Fruit fly (Drosophila melanogaster) whole organism, pupa: ENCODE measurements around the gene MED27.

ENCODE experiments used
- CG10348 ChIP-seq: fragments of 200-800 bp; sonication (Bioruptor generic); IDR thresholded peaks from 2 replicates; pipeline ENCODE4 v1.3.6; 2022; ENCODE audit warnings: missing biosample characterization, missing genetic modification characterization
- CG12605 ChIP-seq: fragments of 200-800 bp; sonication (Bioruptor generic); IDR thresholded peaks from 2 replicates; pipeline ENCODE4 v1.3.6; 2022; ENCODE audit warnings: missing biosample characterization, missing genetic modification characterization
- CG13204 ChIP-seq: fragments of 200-800 bp; sonication (Bioruptor generic); optimal IDR thresholded peaks from 2 replicates; lab custom pipeline; 2018; ENCODE audit warnings: missing biosample characterization, mild to moderate bottlenecking, missing genetic modification characterization, moderate library complexity
- CG14655 ChIP-seq: fragments of 200-800 bp; sonication (Bioruptor generic); optimal IDR thresholded peaks from 3 replicates; lab custom pipeline; 2017; ENCODE audit warnings: mild to moderate bottlenecking, missing biosample characterization, missing genetic modification reagents, missing genetic modification characterization
- CG15710 ChIP-seq: fragments of 200-800 bp; sonication (Bioruptor generic); optimal IDR thresholded peaks from 2 replicates; lab custom pipeline; 2018; ENCODE audit warnings: missing biosample characterization, mild to moderate bottlenecking, missing genetic modification characterization, moderate library complexity
- CG17806 ChIP-seq: fragments of 200-800 bp; sonication (Bioruptor generic); optimal IDR thresholded peaks from 2 replicates; lab custom pipeline; 2018; ENCODE audit warnings: missing biosample characterization, mild to moderate bottlenecking, missing genetic modification characterization, moderate library complexity
- CG32121 ChIP-seq: fragments of 200-800 bp; sonication (Bioruptor generic); IDR thresholded peaks from 2 replicates; pipeline ENCODE4 v1.3.6; 2022; ENCODE audit warnings: missing biosample characterization, missing genetic modification characterization
- CG34367 ChIP-seq: fragments of 200-800 bp; sonication (Bioruptor generic); optimal IDR thresholded peaks from 2 replicates; lab custom pipeline; 2018; ENCODE audit warnings: missing biosample characterization, mild to moderate bottlenecking, missing genetic modification characterization
- CG4496 ChIP-seq: fragments of 200-800 bp; sonication (Bioruptor generic); IDR thresholded peaks from 3 replicates; pipeline ENCODE4 v1.3.6; 2022; ENCODE audit warnings: missing biosample characterization, missing genetic modification characterization
- CG8159 ChIP-seq: fragments of 200-800 bp; sonication (Bioruptor generic); optimal IDR thresholded peaks from 3 replicates; lab custom pipeline; 2018; ENCODE audit warnings: missing biosample characterization, mild to moderate bottlenecking, missing genetic modification characterization, moderate library complexity
- CG8301 ChIP-seq: fragments of 200-800 bp; sonication (Bioruptor generic); optimal IDR thresholded peaks from 2 replicates; lab custom pipeline; 2018; ENCODE audit warnings: missing biosample characterization, mild to moderate bottlenecking, missing genetic modification characterization
- CG9948 ChIP-seq: fragments of 200-800 bp; sonication (Bioruptor generic); optimal IDR thresholded peaks from 2 replicates; lab custom pipeline; 2018; ENCODE audit warnings: missing biosample characterization, mild to moderate bottlenecking, missing genetic modification characterization, moderate library complexity
- D1 ChIP-seq: fragments of 200-800 bp; sonication (Bioruptor generic); optimal IDR thresholded peaks from 2 replicates; lab custom pipeline; 2018; ENCODE audit warnings: missing biosample characterization, mild to moderate bottlenecking, missing genetic modification characterization, moderate library complexity
- EcR ChIP-seq: fragments of 200-800 bp; sonication (Bioruptor generic); optimal IDR thresholded peaks from 3 replicates; lab custom pipeline; 2019; ENCODE audit warnings: missing biosample characterization, missing genetic modification characterization, mild to moderate bottlenecking, moderate library complexity, missing genetic modification reagents
- Ets98B ChIP-seq: fragments of 200-800 bp; sonication (Bioruptor generic); IDR thresholded peaks from 2 replicates; pipeline ENCODE4 v1.3.6; 2022; ENCODE audit warnings: missing biosample characterization, missing genetic modification characterization
- Pif1A ChIP-seq: fragments of 200-800 bp; sonication (Bioruptor generic); optimal IDR thresholded peaks from 3 replicates; lab custom pipeline; 2016; ENCODE audit warnings: missing biosample characterization, missing genetic modification characterization
- Pif1B ChIP-seq: fragments of 200-800 bp; sonication (Bioruptor generic); optimal IDR thresholded peaks from 3 replicates; lab custom pipeline; 2016; ENCODE audit warnings: missing biosample characterization, missing genetic modification characterization
- Snoo ChIP-seq: fragments of 200-800 bp; sonication (Bioruptor generic); optimal IDR thresholded peaks from 3 replicates; lab custom pipeline; 2017; ENCODE audit warnings: missing biosample characterization, mild to moderate bottlenecking, missing genetic modification characterization, inconsistent platforms
- fd96Ca ChIP-seq: fragments of 200-800 bp; sonication (Bioruptor generic); IDR thresholded peaks from 3 replicates; pipeline ENCODE4 v1.3.6; 2022; ENCODE audit warnings: missing biosample characterization, missing genetic modification characterization
- gl ChIP-seq: fragments of 200-800 bp; sonication (Bioruptor generic); optimal IDR thresholded peaks from 2 replicates; lab custom pipeline; 2018; ENCODE audit warnings: missing biosample characterization, mild to moderate bottlenecking, missing genetic modification characterization
- rn ChIP-seq: fragments of 200-800 bp; sonication (Bioruptor generic); IDR thresholded peaks from 2 replicates; pipeline ENCODE4 v1.3.6; 2022; ENCODE audit warnings: missing biosample characterization, missing genetic modification characterization

MED27 gene

dm6 chr3R:5696384-5696783 is 41.4 kb downstream of the MED27 start:
- no peak for TF ChIP-seq CG13204 (GFP tag; lab: Kevin White, UChicago)
- peak; percentile 29; the same call in 1 of the 3 replicates for TF ChIP-seq CG4496 (GFP tag; lab: Robert Waterston, UW)
- TF ChIP-seq CG8159 (tag; lab: Kevin White, UChicago) = no peak

dm6 chr3R:5701104-5701503 is 46.2 kb downstream of the MED27 start:
- TF ChIP-seq CG32121 (peak; percentile 29; the same call in 1 of the 2 replicates), CG34367 (no peak), Ets98B (GFP tag; lab: Robert Waterston, UW) (peak; percentile 42; the same call in 1 of the 2 replicates), CG9948 (tag; lab: Kevin White, UChicago) (no peak), Pif1A (no peak), CG4496 (GFP tag; lab: Robert Waterston, UW) (peak; percentile 51; the same call in 1 of the 3 replicates)

- TF ChIP-seq CG4496 (GFP tag; lab: Robert Waterston, UW) = no peak
- TF ChIP-seq CG8159 (tag; lab: Kevin White, UChicago) = no peak
- no peak for TF ChIP-seq gl (tag; lab: Kevin White, UChicago)
- no peak for TF ChIP-seq Snoo
- TF ChIP-seq CG8301 (tag; lab: Kevin White, UChicago) = no peak
- no peak for TF ChIP-seq CG10348 (GFP tag; lab: Robert Waterston, UW)
- TF ChIP-seq CG15710 (tag; lab: Kevin White, UChicago) = no peak
- no peak for TF ChIP-seq CG12605
- TF ChIP-seq CG9948 (tag; lab: Kevin White, UChicago) = no peak
- TF ChIP-seq CG13204 (GFP tag; lab: Kevin White, UChicago) = no peak
- no peak for TF ChIP-seq Ets98B (GFP tag; lab: Robert Waterston, UW)
- TF ChIP-seq D1 (tag; lab: Kevin White, UChicago) = no peak
- no peak for TF ChIP-seq EcR (GFP tag; lab: Kevin White, UChicago)
- no peak for TF ChIP-seq Pif1A
- no peak for TF ChIP-seq CG34367
- no peak for TF ChIP-seq CG17806
- no peak for TF ChIP-seq rn (GFP tag; lab: Robert Waterston, UW)
- TF ChIP-seq, all 21 proteins: peak for 0
Measured at dm6 chr3R:5704982-5705381, 50.0 kb downstream of the MED27 start.

DNA sequence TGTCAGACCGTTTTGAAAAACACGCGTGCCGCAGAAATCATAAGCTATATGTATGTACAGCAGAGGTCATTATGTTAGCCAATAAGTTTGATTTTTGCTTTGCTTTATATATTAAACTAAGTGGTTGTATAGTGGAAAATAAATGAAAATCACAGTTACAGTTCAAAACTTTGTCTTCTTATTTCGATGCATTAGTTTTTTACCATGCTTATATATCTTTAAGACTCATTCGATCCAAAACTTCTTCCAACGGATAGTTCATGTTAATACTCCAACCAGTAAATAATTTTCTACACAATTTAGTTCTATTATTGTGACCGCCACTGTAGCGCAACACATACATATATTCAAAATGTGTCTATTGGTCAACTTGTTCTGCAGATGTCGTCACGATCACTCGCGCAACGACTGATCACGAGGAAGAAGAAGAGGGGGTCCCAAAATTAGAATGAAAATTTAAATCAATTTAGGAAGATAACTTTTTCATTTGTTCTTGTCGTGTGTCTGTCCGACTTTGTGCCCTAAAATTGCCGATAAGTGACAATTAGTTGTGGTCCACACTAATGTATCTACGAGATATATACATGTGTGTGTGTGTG is 50.6 kb downstream of the MED27 start:
- TF ChIP-seq CG8159 (tag; lab: Kevin White, UChicago) (peak; percentile 58), fd96Ca (GFP tag; lab: Robert Waterston, UW) (no peak), EcR (GFP tag; lab: Kevin White, UChicago) (no peak), CG34367 (peak; percentile 23), CG17806 (no peak), Ets98B (GFP tag; lab: Robert Waterston, UW) (peak; percentile 25; the same call in 1 of the 2 replicates), Pif1A (peak; percentile 38), CG4496 (GFP tag; lab: Robert Waterston, UW) (peak; percentile 57; the same call in 2 of the 3 replicates), CG12605 (no peak), D1 (tag; lab: Kevin White, UChicago) (no peak), rn (GFP tag; lab: Robert Waterston, UW) (no peak), CG9948 (tag; lab: Kevin White, UChicago) (no peak), CG32121 (0 out of 2 replicates have a peak, but pooled peaks have one; percentile 8), CG13204 (GFP tag; lab: Kevin White, UChicago) (no peak), Pif1B (GFP tag; lab: Kevin White, UChicago) (no peak), CG14655 (GFP tag; lab: Kevin White, UChicago) (peak; percentile 71), gl (tag; lab: Kevin White, UChicago) (no peak)
